Worm (Caenorhabditis elegans): ENCODE measurements around the gene C50D2.6.

DNA sequence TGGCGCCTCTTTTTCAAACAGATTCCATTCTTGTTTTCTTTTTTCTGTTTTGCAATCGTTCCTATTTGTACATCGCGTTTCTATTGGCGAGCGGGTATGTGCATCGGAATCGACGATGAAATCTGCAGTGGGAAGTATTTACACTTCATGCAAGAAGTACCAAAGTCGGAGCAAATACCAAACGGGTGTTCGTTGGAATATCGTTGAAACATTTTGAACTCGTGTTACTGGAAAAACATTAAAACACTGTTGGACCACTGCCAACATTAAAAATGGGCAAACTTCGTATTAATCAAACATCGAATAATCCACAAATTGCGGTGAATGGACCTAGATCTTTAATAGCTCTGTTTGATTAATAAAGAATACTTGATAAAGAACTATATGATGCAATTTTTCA is 5.1 kb upstream of the C50D2.6 start, which contains the start of gene C23H3.9:
- no peak for TF ChIP-seq blmp-1 (tag; optimal IDR thresholded peaks at IDR 0.05)
- no peak for TF ChIP-seq lin-13 (tag; optimal IDR thresholded peaks at IDR 0.05)
- TF ChIP-seq nhr-12 (tag; optimal IDR thresholded peaks at IDR 0.05) = no peak
- no peak for TF ChIP-seq unc-39 (tag; optimal IDR thresholded peaks at IDR 0.05)
